Fruit fly (Drosophila melanogaster): ENCODE data around the gene CG18249.

DNA sequence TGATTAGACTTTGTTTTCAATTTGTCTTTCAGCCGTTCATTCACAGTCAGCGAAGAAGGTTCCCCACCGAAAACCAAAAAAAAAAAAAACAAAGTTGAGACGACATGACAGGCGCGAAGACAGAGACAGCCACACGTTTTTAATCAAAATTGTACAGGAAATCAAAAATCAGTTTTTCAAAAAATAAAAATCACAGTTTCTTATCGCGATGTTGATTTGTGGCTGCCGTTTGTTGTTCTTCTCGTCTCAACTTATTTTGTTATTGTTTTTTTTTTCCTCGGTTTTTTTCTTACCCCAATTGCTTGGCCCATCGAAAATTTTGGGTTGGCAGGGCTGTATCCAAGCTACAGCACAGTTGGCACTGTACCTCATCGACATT is 12.7 kb upstream of the CG18249 start:
- TF ChIP-seq pan (optimal IDR thresholded peaks at IDR 0.05) (no peak), usp (GFP tag; optimal IDR thresholded peaks at IDR 0.05) (no peak), CG8478 (optimal IDR thresholded peaks at IDR 0.05) (no peak), psq (optimal IDR thresholded peaks at IDR 0.05) (no peak)

Measured in whole organism.